Worm (Caenorhabditis elegans): ENCODE measurements around the gene F36G9.3.

F36G9.3 gene

DNA sequence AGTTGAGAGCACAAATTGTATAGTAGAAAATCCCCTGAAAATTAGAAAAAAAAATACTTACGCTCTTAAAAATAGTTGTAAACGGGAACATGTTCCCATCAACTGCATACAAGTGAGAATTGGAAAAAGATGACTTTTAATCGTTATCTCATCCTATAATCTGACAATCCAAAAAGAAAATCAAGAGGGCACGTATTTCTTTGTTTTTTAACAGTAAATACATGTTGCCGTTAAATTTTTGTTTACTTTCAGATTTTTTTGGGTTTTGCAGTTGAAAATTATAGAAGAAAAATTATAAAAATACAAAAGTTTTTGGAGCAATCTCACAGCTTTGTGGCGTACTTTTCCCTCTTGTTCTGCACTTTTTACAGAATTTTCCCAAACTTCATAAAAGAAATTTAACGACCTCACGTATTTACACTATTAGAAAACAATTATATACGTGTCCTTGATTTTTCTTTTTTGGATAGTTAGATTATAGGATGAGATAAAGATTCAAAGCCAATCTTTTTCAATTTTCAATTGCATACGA, 39.5 kb downstream of the F36G9.3 start, which contains the start of the genes C06C6.9 and C06C6.8:
C06C6.9 (minus strand) TSS at position 101 of the 532 bp plus-strand sequence.
C06C6.8 (plus strand) TSS at position 482 of the 532 bp plus-strand sequence.
- TF ChIP-seq Y53F4B.3 (GFP tag; IDR thresholded peaks at IDR 0.05) (no peak), lir-1 (GFP tag; conservative IDR thresholded peaks at IDR 0.05) (no peak), tbp1 (GFP tag; optimal IDR thresholded peaks at IDR 0.05) (no peak), efl-1 (GFP tag; optimal IDR thresholded peaks at IDR 0.05) (no peak), F49E8.2 (tag; optimal IDR thresholded peaks at IDR 0.05; ENCODE audit: insufficient read depth) (no peak), lin-26 (GFP tag; IDR thresholded peaks at IDR 0.05) (no peak), nhr-27 (tag; optimal IDR thresholded peaks at IDR 0.05) (no peak), lin-40 (tag; optimal IDR thresholded peaks at IDR 0.05) (no peak), F10E7.11 (tag; optimal IDR thresholded peaks at IDR 0.05) (no peak), hmg-20 (GFP tag; IDR thresholded peaks at IDR 0.05) (no peak), lsl-1 (GFP tag; optimal IDR thresholded peaks at IDR 0.05) (no peak), rec-8 (tag; optimal IDR thresholded peaks at IDR 0.05) (no peak), die-1 (tag; optimal IDR thresholded peaks at IDR 0.05) (no peak), ceh-27 (GFP tag; optimal IDR thresholded peaks at IDR 0.05) (no peak), snpc-3.4 (tag; optimal IDR thresholded peaks at IDR 0.05) (no peak), T07F8.4 (tag; optimal IDR thresholded peaks at IDR 0.05) (no peak), K11D2.4 (GFP tag; IDR thresholded peaks at IDR 0.05) (no peak), Y79H2A.3 (GFP tag; conservative IDR thresholded peaks at IDR 0.05) (no peak), K12H6.12 (tag; optimal IDR thresholded peaks at IDR 0.05) (no peak)

DNA sequence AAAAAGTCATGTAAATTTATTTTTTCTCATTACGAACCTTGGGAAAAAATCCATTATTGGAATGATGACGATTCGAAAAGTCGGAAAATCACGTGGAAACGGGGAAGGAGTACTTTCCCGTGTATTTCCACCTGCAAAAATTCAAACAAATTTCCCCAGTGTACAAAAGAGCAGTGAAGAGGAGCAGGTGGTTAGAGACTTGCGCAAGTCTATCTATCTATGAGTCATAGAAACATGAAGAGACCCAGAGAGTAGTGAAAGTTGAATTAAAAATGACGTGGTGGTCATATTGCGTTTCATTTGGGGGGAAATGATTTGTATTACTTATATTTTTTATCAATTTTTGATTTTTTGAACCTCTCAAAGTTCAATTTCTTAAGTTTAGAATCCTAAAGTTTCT, 43.2 kb downstream of the F36G9.3 start, which contains the start of gene nhr-50:
nhr-50 (minus strand) TSS at position 199 of the 400 bp plus-strand sequence.
- TF ChIP-seq K11D2.4 (GFP tag; IDR thresholded peaks at IDR 0.05) (no peak), atf-7 (tag; optimal IDR thresholded peaks at IDR 0.05) (peak; percentile 77), tbx-9 (tag; optimal IDR thresholded peaks at IDR 0.05; ENCODE audit: borderline replicate concordance) (no peak), efl-1 (GFP tag; optimal IDR thresholded peaks at IDR 0.05) (no peak), lsy-27 (tag; optimal IDR thresholded peaks at IDR 0.05; ENCODE audit: borderline replicate concordance, insufficient read depth) (no peak), let-526 (GFP tag; IDR thresholded peaks at IDR 0.05) (no peak), dox-1 (GFP tag; IDR thresholded peaks at IDR 0.05) (peak; percentile 50; the same call in 1 of the 2 replicates), F57A8.1 (GFP tag; optimal IDR thresholded peaks at IDR 0.05) (no peak), nfyb-1 (GFP tag; IDR thresholded peaks at IDR 0.05) (peak; percentile 34; the same call in 1 of the 2 replicates), F52B5.7 (tag; optimal IDR thresholded peaks at IDR 0.05) (no peak), nhr-27 (tag; optimal IDR thresholded peaks at IDR 0.05) (no peak), attf-5 (GFP tag; optimal IDR thresholded peaks at IDR 0.05) (peak; percentile 20), hmg-1.2 (GFP tag; IDR thresholded peaks at IDR 0.05) (peak; percentile 58; the same call in 1 of the 2 replicates), snpc-1.1 (tag; optimal IDR thresholded peaks at IDR 0.05; ENCODE audit: insufficient read depth) (no peak), nhr-80 (tag; optimal IDR thresholded peaks at IDR 0.05) (peak; percentile 78)

DNA sequence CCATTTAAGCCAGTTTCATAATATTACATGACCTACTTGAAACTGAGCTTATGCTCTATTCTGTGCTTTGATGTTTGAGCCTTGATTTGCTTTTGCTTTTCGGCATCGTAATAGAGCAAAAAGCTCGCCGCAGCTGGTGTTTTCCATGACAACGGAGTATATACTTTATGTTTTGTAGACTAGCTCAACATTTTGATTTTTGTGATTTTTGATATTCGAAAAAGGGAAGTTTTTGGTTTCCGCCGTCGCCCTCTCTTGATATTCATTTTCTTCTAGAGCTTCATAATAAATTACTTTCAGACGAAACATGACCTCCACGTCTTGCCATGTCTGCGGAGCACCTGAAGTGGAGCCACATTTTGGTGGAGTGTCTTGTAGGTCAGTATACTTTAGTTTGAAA, 45.1 kb downstream of the F36G9.3 start, which contains the start of gene nhr-63:
nhr-63 (plus strand) TSS at position 301 of the 400 bp plus-strand sequence.
- TF ChIP-seq ceh-79 (tag; optimal IDR thresholded peaks at IDR 0.05) (no peak), Y56A3A.18 (GFP tag; IDR thresholded peaks at IDR 0.05) (no peak), mcd-1 (GFP tag; IDR thresholded peaks at IDR 0.05) (no peak), Y67H2A.10 (GFP tag; conservative IDR thresholded peaks at IDR 0.05) (no peak), ZK185.1 (tag; optimal IDR thresholded peaks at IDR 0.05; ENCODE audit: poor library complexity, severe bottlenecking) (no peak), ztf-26 (tag; optimal IDR thresholded peaks at IDR 0.05) (no peak), ceh-40 (GFP tag; IDR thresholded peaks at IDR 0.05) (no peak), repo-1 (tag; optimal IDR thresholded peaks at IDR 0.05) (no peak), cebp-2 (GFP tag; IDR thresholded peaks at IDR 0.05) (no peak)
